Worm (Caenorhabditis elegans): Measurements from ENCODE around the gene B0393.7.
"Not testable (repeated sequence)": the region's sequence is repeated elsewhere in the genome, so short reads cannot be mapped to it uniquely, and the experiment has no call there.

The B0393.7 gene

ce11 chrIII:4778003-4778402 lies at the start of gene B0393.7:
Gene B0393.7, minus strand, starts transcription at chrIII:4778103.
- TF ChIP-seq unc-62 (GFP tag; optimal IDR thresholded peaks at IDR 0.05), result no peak

ce11 chrIII:4826606-4827005 lies 48.7 kb upstream of the B0393.7 start, which contains the start of gene F26A1.3:
Gene F26A1.3, plus strand, starts transcription at chrIII:4826906.
- no peak for TF ChIP-seq unc-62 (GFP tag; optimal IDR thresholded peaks at IDR 0.05)

DNA sequence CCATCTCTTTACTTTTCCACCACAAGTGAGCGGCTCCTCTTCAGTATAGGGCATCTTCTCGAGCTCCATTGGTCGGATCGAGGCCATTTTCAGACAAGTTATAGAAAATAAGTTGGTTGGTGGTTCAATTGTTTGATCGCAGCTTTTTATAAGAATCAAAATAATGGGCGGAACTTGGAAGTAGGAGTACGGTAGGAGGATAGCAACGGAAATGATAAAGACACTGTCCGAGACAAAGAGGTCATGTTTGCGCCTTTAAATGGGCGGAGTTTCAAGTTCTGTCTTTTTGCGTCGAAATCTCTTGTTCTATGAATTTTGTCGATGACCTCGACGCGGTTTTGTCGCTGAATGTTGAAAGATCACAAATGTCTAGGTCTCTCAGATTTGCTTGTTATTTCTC lies 44.2 kb upstream of the B0393.7 start, which contains the start of gene F26A1.8:
Gene F26A1.8 (minus strand): TSS at position 101 of the 400 bp plus-strand sequence.
- no peak for TF ChIP-seq unc-62 (GFP tag; optimal IDR thresholded peaks at IDR 0.05)

ce11 chrIII:4819843-4820242 lies 41.9 kb upstream of the B0393.7 start, which contains the start of gene F26A1.7:
Gene F26A1.7, minus strand, starts transcription at chrIII:4819943.
- TF ChIP-seq unc-62 (GFP tag; optimal IDR thresholded peaks at IDR 0.05), result no peak

- TF ChIP-seq unc-62 (GFP tag; optimal IDR thresholded peaks at IDR 0.05), result no peak
Measured at ce11 chrIII:4817240-4817639, 39.3 kb upstream of the B0393.7 start, which contains the start of gene F26A1.4. Gene F26A1.4, plus strand, starts transcription at chrIII:4817540.

ce11 chrIII:4814730-4815129 lies 36.8 kb upstream of the B0393.7 start, which contains the start of gene arl-6:
Gene arl-6, minus strand, starts transcription at chrIII:4814830.
- no peak for TF ChIP-seq unc-62 (GFP tag; optimal IDR thresholded peaks at IDR 0.05)

DNA sequence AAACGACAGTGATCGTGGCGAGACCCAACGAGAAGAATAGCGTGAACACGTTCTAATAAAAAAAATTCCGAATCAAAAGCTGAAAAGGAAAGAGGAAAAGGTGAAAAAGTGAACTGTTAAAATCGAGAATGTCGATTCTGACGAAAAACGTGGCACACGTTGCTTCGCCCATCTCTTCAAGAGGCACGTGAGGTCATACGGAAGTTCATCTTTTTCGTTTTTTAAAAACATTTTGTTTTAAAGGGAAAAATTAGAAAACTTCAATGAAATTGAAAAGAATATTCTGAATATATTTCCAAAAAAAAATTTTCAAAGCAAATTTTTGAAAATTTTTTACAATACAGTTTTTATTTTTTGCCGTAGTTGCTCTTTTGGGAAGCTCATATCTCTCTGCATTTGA lies 33.3 kb upstream of the B0393.7 start, which contains the start of gene C38D4.7:
Gene C38D4.7 (minus strand): TSS at position 101 of the 400 bp plus-strand sequence.
- TF ChIP-seq unc-62 (GFP tag; optimal IDR thresholded peaks at IDR 0.05), result no peak

- no peak for TF ChIP-seq unc-62 (GFP tag; optimal IDR thresholded peaks at IDR 0.05)
Measured at ce11 chrIII:4809526-4810153, 31.7 kb upstream of the B0393.7 start, which contains the start of gene pal-1. Gene pal-1, minus strand, starts transcription at chrIII:4809576.

ce11 chrIII:4808089-4808488 lies 30.2 kb upstream of the B0393.7 start:
- no peak for TF ChIP-seq unc-62 (GFP tag; optimal IDR thresholded peaks at IDR 0.05)

ce11 chrIII:4806345-4806744 lies 28.4 kb upstream of the B0393.7 start:
- no peak for TF ChIP-seq unc-62 (GFP tag; optimal IDR thresholded peaks at IDR 0.05)

- no peak for TF ChIP-seq unc-62 (GFP tag; optimal IDR thresholded peaks at IDR 0.05)
Measured at ce11 chrIII:4802707-4803106, 24.8 kb upstream of the B0393.7 start, which contains the start of gene metl-5. Gene metl-5, plus strand, starts transcription at chrIII:4803007.

ce11 chrIII:4796536-4796935 lies 18.6 kb upstream of the B0393.7 start, which contains the start of gene tag-325:
Gene tag-325, plus strand, starts transcription at chrIII:4796836.
- TF ChIP-seq unc-62 (GFP tag; optimal IDR thresholded peaks at IDR 0.05), result no peak

DNA sequence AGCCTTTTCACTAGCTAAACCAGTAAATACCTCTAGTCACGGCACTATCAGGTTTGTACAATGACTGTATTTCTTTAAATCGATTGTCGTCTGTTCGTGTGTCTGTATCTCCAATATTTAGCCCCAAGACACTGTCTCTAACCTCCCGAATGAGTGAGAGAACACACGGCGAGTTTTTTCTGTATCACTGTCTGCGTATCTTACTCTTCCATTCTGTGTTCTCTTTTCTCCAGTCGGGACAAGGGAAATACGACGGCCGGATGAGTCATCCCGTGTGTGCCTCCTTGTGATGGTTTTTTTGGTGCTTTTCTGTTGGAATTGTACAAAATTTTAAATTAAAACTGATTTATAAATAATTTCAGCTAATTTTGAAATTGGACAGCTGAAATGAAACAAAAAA lies 18.1 kb upstream of the B0393.7 start:
- TF ChIP-seq unc-62 (GFP tag; optimal IDR thresholded peaks at IDR 0.05), result no peak

ce11 chrIII:4792560-4793136 lies 14.7 kb upstream of the B0393.7 start, which contains the start of gene mip-1:
Gene mip-1, plus strand, starts transcription at chrIII:4793086.
- TF ChIP-seq unc-62 (GFP tag; optimal IDR thresholded peaks at IDR 0.05), result no peak

- no peak for TF ChIP-seq unc-62 (GFP tag; optimal IDR thresholded peaks at IDR 0.05)
Measured at ce11 chrIII:4785714-4786113, 7.8 kb upstream of the B0393.7 start, which contains the start of gene mel-28. Gene mel-28, plus strand, starts transcription at chrIII:4786080.

DNA sequence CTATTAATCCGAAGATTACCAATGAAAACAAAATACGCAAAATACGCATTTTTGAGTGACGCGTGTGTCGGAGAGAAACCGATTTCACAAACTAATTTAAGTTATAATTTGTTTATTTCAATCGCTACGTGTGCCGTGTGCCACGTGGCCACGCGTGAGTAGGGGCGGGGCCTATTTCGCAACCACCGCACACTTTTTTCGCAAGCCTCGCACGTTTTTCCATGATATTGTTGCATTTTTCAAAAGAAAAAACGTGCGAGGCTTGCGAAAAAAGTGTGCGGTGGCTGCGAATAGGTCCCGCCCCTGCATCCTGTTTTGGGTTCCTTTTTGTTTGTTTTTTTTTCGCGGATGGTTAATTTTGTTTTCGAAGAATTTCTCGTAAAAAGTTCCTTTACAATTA lies 7.2 kb upstream of the B0393.7 start, which contains the start of gene enu-3.2:
Gene enu-3.2 (minus strand): TSS at position 105 of the 400 bp plus-strand sequence.
- TF ChIP-seq unc-62 (GFP tag; optimal IDR thresholded peaks at IDR 0.05), result not testable (repeated sequence)
